Worm (Caenorhabditis elegans) whole organism, late embryonic: ENCODE measurements around the gene ubh-1.

Experiments
- F13H6.1 ChIP-seq: sonication (generic microtip); optimal IDR thresholded peaks from 2 replicates; lab custom pipeline; 2016; ENCODE audit warnings: missing genetic modification characterization, missing compliant biosample characterization
- K02D7.2 ChIP-seq: sonication (generic microtip); optimal IDR thresholded peaks from 2 replicates; lab custom pipeline; 2017; ENCODE audit warnings: mild to moderate bottlenecking, missing genetic modification characterization, missing compliant biosample characterization
- K09A11.1 ChIP-seq: sonication (generic microtip); optimal IDR thresholded peaks from 2 replicates; lab custom pipeline; 2017; ENCODE audit warnings: antibody characterized with exemption, mild to moderate bottlenecking, missing genetic modification characterization, missing compliant biosample characterization; ENCODE audit not compliant: insufficient read depth
- T23F11.4 ChIP-seq: fragments of 200-800 bp; sonication (Bioruptor generic); optimal IDR thresholded peaks from 2 replicates; lab custom pipeline; 2018; ENCODE audit warnings: mild to moderate bottlenecking, missing genetic modification characterization, missing compliant biosample characterization
- Y22D7AL.16 ChIP-seq: sonication (generic microtip); optimal IDR thresholded peaks from 2 replicates; lab custom pipeline; 2016; ENCODE audit warnings: missing genetic modification characterization, missing compliant biosample characterization
- ahr-1 ChIP-seq: sonication (generic microtip); optimal IDR thresholded peaks from 2 replicates; lab custom pipeline; 2016; ENCODE audit warnings: missing genetic modification characterization, missing compliant biosample characterization
- ceh-14 ChIP-seq: sonication (generic microtip); optimal IDR thresholded peaks from 2 replicates; lab custom pipeline; 2016; ENCODE audit warnings: missing genotype, missing genetic modification characterization, missing compliant biosample characterization
- ceh-24 ChIP-seq: sonication (generic microtip); optimal IDR thresholded peaks from 2 replicates; lab custom pipeline; 2016; ENCODE audit warnings: mild to moderate bottlenecking, missing genetic modification characterization, missing compliant biosample characterization
- ceh-34 ChIP-seq: sonication (generic microtip); optimal IDR thresholded peaks from 2 replicates; lab custom pipeline; 2016; ENCODE audit warnings: mild to moderate bottlenecking, missing genetic modification characterization, missing compliant biosample characterization
- ceh-45 ChIP-seq: fragments of 200-800 bp; sonication (Bioruptor generic); IDR thresholded peaks from 2 replicates; pipeline ENCODE4 v1.3.6; 2022; ENCODE audit warnings: missing genetic modification reagents, missing genetic modification characterization, missing compliant biosample characterization
- ceh-48 ChIP-seq: sonication (generic microtip); optimal IDR thresholded peaks from 2 replicates; lab custom pipeline; 2016; ENCODE audit warnings: missing genetic modification characterization, inconsistent platforms, missing compliant biosample characterization
- ceh-6 ChIP-seq: fragments of 200-800 bp; sonication (Bioruptor generic); optimal IDR thresholded peaks from 2 replicates; lab custom pipeline; 2018; ENCODE audit warnings: mild to moderate bottlenecking, missing genetic modification characterization, missing compliant biosample characterization
- che-1 ChIP-seq: sonication (generic microtip); optimal IDR thresholded peaks from 2 replicates; lab custom pipeline; 2016; ENCODE audit warnings: mild to moderate bottlenecking, missing genetic modification characterization, missing compliant biosample characterization
- dmd-4 ChIP-seq: sonication (generic microtip); optimal IDR thresholded peaks from 2 replicates; lab custom pipeline; 2016; ENCODE audit warnings: borderline replicate concordance, missing genetic modification characterization, missing compliant biosample characterization
- elt-2 ChIP-seq: sonication (generic microtip); optimal IDR thresholded peaks from 2 replicates; lab custom pipeline; 2016; ENCODE audit warnings: missing genetic modification reagents, missing genetic modification characterization, missing compliant biosample characterization
- elt-4 ChIP-seq: sonication (generic microtip); optimal IDR thresholded peaks from 2 replicates; lab custom pipeline; 2016; ENCODE audit warnings: missing genetic modification characterization, missing compliant biosample characterization
- ets-4 ChIP-seq: sonication (generic microtip); optimal IDR thresholded peaks from 2 replicates; lab custom pipeline; 2016; ENCODE audit warnings: missing genetic modification characterization, missing compliant biosample characterization
- fax-1 ChIP-seq: sonication (generic microtip); optimal IDR thresholded peaks from 2 replicates; lab custom pipeline; 2016; ENCODE audit warnings: missing genotype, missing genetic modification characterization, missing compliant biosample characterization
- fkh-10 ChIP-seq: fragments of 150-350 bp; optimal IDR thresholded peaks from 2 replicates; lab custom pipeline; 2014; ENCODE audit warnings: missing biosample characterization, missing genetic modification reagents, missing genetic modification characterization
- hlh-13 ChIP-seq: fragments of 200-800 bp; sonication (Bioruptor generic); optimal IDR thresholded peaks from 2 replicates; lab custom pipeline; 2018; ENCODE audit warnings: mild to moderate bottlenecking, missing genetic modification characterization, missing compliant biosample characterization
- hlh-15 ChIP-seq: sonication (generic microtip); optimal IDR thresholded peaks from 2 replicates; lab custom pipeline; 2016; ENCODE audit warnings: missing genetic modification characterization, missing compliant biosample characterization
- hlh-30 ChIP-seq: sonication (generic microtip); optimal IDR thresholded peaks from 2 replicates; lab custom pipeline; 2017; ENCODE audit warnings: antibody characterized with exemption, missing genetic modification characterization, missing compliant biosample characterization; ENCODE audit not compliant: insufficient read depth
- hlh-6 ChIP-seq: sonication (generic microtip); optimal IDR thresholded peaks from 2 replicates; lab custom pipeline; 2016; ENCODE audit warnings: missing genotype, missing genetic modification characterization, missing compliant biosample characterization
- lim-6 ChIP-seq: sonication (generic microtip); optimal IDR thresholded peaks from 2 replicates; lab custom pipeline; 2016; ENCODE audit warnings: missing genetic modification characterization, missing compliant biosample characterization
- lin-11 ChIP-seq: fragments of 200-800 bp; sonication (Bioruptor generic); optimal IDR thresholded peaks from 2 replicates; lab custom pipeline; 2018; ENCODE audit warnings: mild to moderate bottlenecking, missing genetic modification characterization, missing compliant biosample characterization
- mec-3 ChIP-seq: sonication (generic microtip); optimal IDR thresholded peaks from 2 replicates; lab custom pipeline; 2016; ENCODE audit warnings: borderline replicate concordance, missing genetic modification characterization, missing compliant biosample characterization
- npax-4 ChIP-seq: sonication (generic microtip); optimal IDR thresholded peaks from 2 replicates; lab custom pipeline; 2016; ENCODE audit warnings: missing genetic modification characterization, missing compliant biosample characterization
- pag-3 ChIP-seq: sonication (generic microtip); optimal IDR thresholded peaks from 2 replicates; lab custom pipeline; 2016; ENCODE audit warnings: missing compliant biosample characterization, missing genetic modification characterization, borderline replicate concordance
- pax-1 ChIP-seq: fragments of 150-350 bp; optimal IDR thresholded peaks from 2 replicates; lab custom pipeline; 2014; ENCODE audit warnings: missing biosample characterization, missing genetic modification characterization
- pha-4 ChIP-seq: fragments of 150-350 bp; optimal IDR thresholded peaks from 2 replicates; lab custom pipeline; 2018; ENCODE audit warnings: missing biosample characterization, missing genetic modification reagents, missing genetic modification characterization
- pqm-1 ChIP-seq: sonication (generic microtip); optimal IDR thresholded peaks from 2 replicates; lab custom pipeline; 2016; ENCODE audit warnings: missing genetic modification characterization, missing compliant biosample characterization
- pros-1 ChIP-seq: fragments of 150-350 bp; optimal IDR thresholded peaks from 2 replicates; lab custom pipeline; 2014; ENCODE audit warnings: missing biosample characterization, missing genetic modification reagents, missing genetic modification characterization
- rnt-1 ChIP-seq: sonication (generic microtip); optimal IDR thresholded peaks from 2 replicates; lab custom pipeline; 2016; ENCODE audit warnings: missing genetic modification characterization, missing compliant biosample characterization
- sdc-2 ChIP-seq: sonication (generic microtip); optimal IDR thresholded peaks from 2 replicates; lab custom pipeline; 2016; ENCODE audit warnings: missing genotype, missing genetic modification characterization, missing compliant biosample characterization
- sox-4 ChIP-seq: sonication (generic microtip); optimal IDR thresholded peaks from 2 replicates; lab custom pipeline; 2017; ENCODE audit warnings: mild to moderate bottlenecking, missing genetic modification characterization, inconsistent platforms, missing compliant biosample characterization
- syd-9 ChIP-seq: sonication (generic microtip); optimal IDR thresholded peaks from 2 replicates; lab custom pipeline; 2016; ENCODE audit warnings: mild to moderate bottlenecking, missing genetic modification characterization, moderate library complexity, missing compliant biosample characterization
- tbx-2 ChIP-seq: sonication (generic microtip); optimal IDR thresholded peaks from 2 replicates; lab custom pipeline; 2016; ENCODE audit warnings: missing genetic modification characterization, missing compliant biosample characterization
- ttx-3 ChIP-seq: sonication (generic microtip); optimal IDR thresholded peaks from 2 replicates; lab custom pipeline; 2016; ENCODE audit warnings: missing genetic modification reagents, missing genetic modification characterization, missing compliant biosample characterization
- unc-3 ChIP-seq, 2 experiments: fragments of 200-800 bp in 1 of 2; sonication (Bioruptor generic) in 1 of 2; sonication (generic microtip) in 1 of 2; conservative IDR thresholded peaks in 1 of 2; optimal IDR thresholded peaks in 1 of 2; 2 replicates each; pipeline versions ENCODE4 v1.3.6 to Lab custom; 2016 to 2022; ENCODE audit warnings: missing compliant biosample characterization in 2 of 2, missing genetic modification characterization in 2 of 2, missing genetic modification reagents in 1 of 2
- unc-86 ChIP-seq: sonication (generic microtip); optimal IDR thresholded peaks from 2 replicates; lab custom pipeline; 2016; ENCODE audit warnings: missing genetic modification characterization, missing compliant biosample characterization
- zip-5 ChIP-seq: sonication (generic microtip); optimal IDR thresholded peaks from 2 replicates; lab custom pipeline; 2016; ENCODE audit warnings: missing genetic modification characterization, missing compliant biosample characterization
- ztf-16 ChIP-seq: sonication (generic microtip); optimal IDR thresholded peaks from 2 replicates; lab custom pipeline; 2017; ENCODE audit warnings: missing genetic modification characterization, missing compliant biosample characterization

Gene ubh-1

ce11 chrV:6557035-6557434 is 45.8 kb upstream of the ubh-1 start, which contains the start of gene spp-27:
Gene spp-27, minus strand, starts transcription at chrV:6557135.
- TF ChIP-seq fkh-10 (no peak), K09A11.1 (tag; lab: Kevin White, UChicago) (no peak), F13H6.1 (tag; lab: Kevin White, UChicago) (no peak), elt-2 (tag; lab: Kevin White, UChicago) (no peak), unc-3 (GFP tag; conservative IDR thresholded peaks at IDR 0.05; lab: Robert Waterston, UW) (no peak), unc-3 (tag; optimal IDR thresholded peaks at IDR 0.05; lab: Kevin White, UChicago) (no peak), ceh-6 (GFP tag; lab: Kevin White, UChicago) (no peak), ets-4 (no peak), Y22D7AL.16 (tag; lab: Kevin White, UChicago) (no peak), lim-6 (tag; lab: Kevin White, UChicago) (no peak), hlh-6 (tag; lab: Kevin White, UChicago) (no peak), hlh-13 (GFP tag; lab: Kevin White, UChicago) (no peak), tbx-2 (tag; lab: Kevin White, UChicago) (no peak), pqm-1 (tag; lab: Kevin White, UChicago) (no peak), hlh-15 (tag; lab: Kevin White, UChicago) (no peak), ceh-14 (tag; lab: Kevin White, UChicago) (no peak), sdc-2 (tag; lab: Kevin White, UChicago) (no peak), ceh-24 (tag; lab: Kevin White, UChicago) (no peak)

ce11 chrV:6554308-6554707 is 43.1 kb upstream of the ubh-1 start, which contains the start of gene K04A8.19:
Gene K04A8.19, minus strand, starts transcription at chrV:6554408.
- TF ChIP-seq mec-3 (tag; lab: Kevin White, UChicago) (no peak), fax-1 (tag; lab: Kevin White, UChicago) (no peak), dmd-4 (no peak), elt-4 (tag; lab: Kevin White, UChicago) (no peak), ttx-3 (tag; lab: Kevin White, UChicago) (no peak), pqm-1 (tag; lab: Kevin White, UChicago) (no peak), ceh-34 (tag; lab: Kevin White, UChicago) (no peak), pha-4 (no peak), ceh-48 (tag; lab: Kevin White, UChicago) (no peak), ceh-14 (tag; lab: Kevin White, UChicago) (no peak), ahr-1 (no peak), npax-4 (tag; lab: Kevin White, UChicago) (no peak), hlh-30 (tag; lab: Kevin White, UChicago) (no peak), lim-6 (tag; lab: Kevin White, UChicago) (no peak), hlh-6 (tag; lab: Kevin White, UChicago) (no peak), T23F11.4 (GFP tag; lab: Kevin White, UChicago) (no peak), ets-4 (no peak), tbx-2 (tag; lab: Kevin White, UChicago) (no peak), syd-9 (no peak)

- TF ChIP-seq elt-2 (tag; lab: Kevin White, UChicago) = peak; percentile 11
- TF ChIP-seq pros-1 (tag; lab: Kevin White, UChicago) = no peak
Observed at ce11 chrV:6551707-6552390, 40.6 kb upstream of the ubh-1 start, which contains the start of gene twk-10. Gene twk-10, plus strand, starts transcription at chrV:6552340.

- no peak for TF ChIP-seq rnt-1 (tag; lab: Kevin White, UChicago)
- no peak for TF ChIP-seq K02D7.2
- TF ChIP-seq ceh-34 (tag; lab: Kevin White, UChicago) = no peak
- TF ChIP-seq npax-4 (tag; lab: Kevin White, UChicago) = no peak
- TF ChIP-seq tbx-2 (tag; lab: Kevin White, UChicago) = no peak
- no peak for TF ChIP-seq lin-11 (tag; lab: Kevin White, UChicago)
- TF ChIP-seq pax-1 (tag; lab: Kevin White, UChicago) = no peak
- no peak for TF ChIP-seq ztf-16 (tag; lab: Kevin White, UChicago)
- no peak for TF ChIP-seq unc-86
- no peak for TF ChIP-seq pag-3 (tag; lab: Kevin White, UChicago)
- no peak for TF ChIP-seq ceh-45
- TF ChIP-seq pros-1 (tag; lab: Kevin White, UChicago) = no peak
- TF ChIP-seq sox-4 (tag; lab: Kevin White, UChicago) = no peak
- no peak for TF ChIP-seq zip-5 (tag; lab: Kevin White, UChicago)
- TF ChIP-seq che-1 (tag; lab: Kevin White, UChicago) = no peak
- TF ChIP-seq ceh-24 (tag; lab: Kevin White, UChicago) = no peak
- TF ChIP-seq ceh-6 (GFP tag; lab: Kevin White, UChicago) = no peak
- TF ChIP-seq Y22D7AL.16 (tag; lab: Kevin White, UChicago) = no peak
Observed at ce11 chrV:6549871-6550270, 38.7 kb upstream of the ubh-1 start, which contains the start of gene lipl-4. Gene lipl-4, plus strand, starts transcription at chrV:6550171.
